Worm (Caenorhabditis elegans) whole organism, L1 larva: ENCODE data around the gene let-268.

ENCODE experiments used
- C04F5.9 ChIP-seq: sonication (generic microtip); optimal IDR thresholded peaks from 2 replicates; lab custom pipeline; 2016; ENCODE audit warnings: missing genetic modification characterization, missing compliant biosample characterization
- C16A3.4 ChIP-seq: fragments of 150-350 bp; optimal IDR thresholded peaks from 2 replicates; lab custom pipeline; 2014; ENCODE audit warnings: missing biosample characterization, missing genetic modification characterization
- C34B4.2 ChIP-seq: sonication (generic microtip); optimal IDR thresholded peaks from 2 replicates; lab custom pipeline; 2017; ENCODE audit warnings: mild to moderate bottlenecking, missing genetic modification characterization, missing compliant biosample characterization
- F16B12.6 ChIP-seq: fragments of 150-350 bp; optimal IDR thresholded peaks from 2 replicates; lab custom pipeline; 2014; ENCODE audit warnings: missing biosample characterization, missing genetic modification characterization
- alr-1 ChIP-seq: fragments of 200-800 bp; sonication (Bioruptor generic); optimal IDR thresholded peaks from 2 replicates; lab custom pipeline; 2018; ENCODE audit warnings: borderline replicate concordance, mild to moderate bottlenecking, missing genetic modification characterization, missing compliant biosample characterization
- blmp-1 ChIP-seq: fragments of 150-350 bp; optimal IDR thresholded peaks from 2 replicates; lab custom pipeline; 2014; ENCODE audit warnings: missing biosample characterization, missing genetic modification characterization
- ceh-63 ChIP-seq: fragments of 200-800 bp; sonication (Bioruptor generic); optimal IDR thresholded peaks from 2 replicates; lab custom pipeline; 2018; ENCODE audit warnings: mild to moderate bottlenecking, missing genetic modification characterization, missing compliant biosample characterization
- ceh-8 ChIP-seq: fragments of 200-800 bp; sonication (Bioruptor generic); optimal IDR thresholded peaks from 2 replicates; lab custom pipeline; 2018; ENCODE audit warnings: mild to moderate bottlenecking, missing genetic modification characterization, moderate library complexity, missing compliant biosample characterization
- ceh-88 ChIP-seq: fragments of 200-800 bp; sonication (Bioruptor generic); IDR thresholded peaks from 2 replicates; pipeline ENCODE4 v1.3.6; 2022; ENCODE audit warnings: missing genetic modification characterization, missing compliant biosample characterization
- ces-1 ChIP-seq: fragments of 150-350 bp; optimal IDR thresholded peaks from 2 replicates; lab custom pipeline; 2014; ENCODE audit warnings: missing biosample characterization, missing genetic modification reagents, missing genetic modification characterization
- dpl-1 ChIP-seq, 3 experiments: fragments of 150-350 bp in 2 of 3; sonication (generic microtip) in 1 of 3; optimal IDR thresholded peaks; 2 replicates each; lab custom pipeline; 2014 to 2017; ENCODE audit warnings: missing biosample characterization in 3 of 3, missing genetic modification characterization in 3 of 3, missing genetic modification reagents in 3 of 3
- efl-1 ChIP-seq, 4 experiments: fragments of 150-350 bp; optimal IDR thresholded peaks in 3 of 4; peaks in 1 of 4; 1 replicate in 1 of 4; 2 replicates in 3 of 4; lab custom pipeline; 2014; ENCODE audit warnings: missing biosample characterization in 2 of 4, missing genetic modification characterization in 2 of 4, missing genetic modification reagents in 2 of 4
- efl-3 ChIP-seq: fragments of 200-800 bp; sonication (Bioruptor generic); optimal IDR thresholded peaks from 2 replicates; lab custom pipeline; 2018; ENCODE audit warnings: mild to moderate bottlenecking, missing genetic modification characterization, missing compliant biosample characterization
- ets-5 ChIP-seq: fragments of 200-800 bp; sonication (Bioruptor generic); IDR thresholded peaks from 2 replicates; pipeline ENCODE4 v1.3.6; 2022; ENCODE audit warnings: missing genetic modification characterization, missing compliant biosample characterization
- fkh-10 ChIP-seq: sonication (generic microtip); optimal IDR thresholded peaks from 2 replicates; lab custom pipeline; 2017; ENCODE audit warnings: missing biosample characterization, missing genetic modification reagents, missing genetic modification characterization
- fos-1 ChIP-seq: fragments of 150-350 bp; optimal IDR thresholded peaks from 2 replicates; lab custom pipeline; 2014; ENCODE audit warnings: missing biosample characterization, missing genetic modification characterization
- hlh-17 ChIP-seq: fragments of 200-800 bp; sonication (Bioruptor generic); optimal IDR thresholded peaks from 2 replicates; lab custom pipeline; 2018; ENCODE audit warnings: missing genetic modification characterization, mild to moderate bottlenecking, missing compliant biosample characterization, moderate library complexity, borderline replicate concordance
- hlh-4 ChIP-seq: sonication (generic microtip); optimal IDR thresholded peaks from 2 replicates; lab custom pipeline; 2016; ENCODE audit warnings: mild to moderate bottlenecking, missing genetic modification characterization, missing compliant biosample characterization
- lin-13 ChIP-seq: fragments of 150-350 bp; optimal IDR thresholded peaks from 2 replicates; lab custom pipeline; 2014; ENCODE audit warnings: missing biosample characterization, missing genetic modification reagents, missing genetic modification characterization
- lin-15B ChIP-seq: fragments of 150-350 bp; sonication (generic microtip); optimal IDR thresholded peaks from 3 replicates; lab custom pipeline; 2014; ENCODE audit warnings: missing biosample characterization, missing genetic modification characterization
- lin-35 ChIP-seq, 2 experiments: fragments of 150-350 bp; optimal IDR thresholded peaks; 2 replicates each; lab custom pipeline; 2014; ENCODE audit warnings: missing biosample characterization in 2 of 2, missing genetic modification characterization in 2 of 2, missing genetic modification reagents in 2 of 2
- mab-9 ChIP-seq: fragments of 200-800 bp; sonication (Bioruptor generic); IDR thresholded peaks from 2 replicates; pipeline ENCODE4 v1.3.6; 2022; ENCODE audit warnings: missing genetic modification reagents, missing genetic modification characterization, missing compliant biosample characterization
- mdl-1 ChIP-seq, 2 experiments: fragments of 150-350 bp; optimal IDR thresholded peaks; 2 replicates each; lab custom pipeline; 2014 to 2017; ENCODE audit warnings: missing biosample characterization in 2 of 2, missing genetic modification characterization in 2 of 2, inconsistent platforms in 1 of 2
- mef-2 ChIP-seq: fragments of 150-350 bp; optimal IDR thresholded peaks from 2 replicates; lab custom pipeline; 2014; ENCODE audit warnings: missing biosample characterization, missing genetic modification characterization
- mep-1 ChIP-seq: fragments of 150-350 bp; optimal IDR thresholded peaks from 2 replicates; lab custom pipeline; 2014; ENCODE audit warnings: missing biosample characterization, missing genetic modification characterization
- nhr-11 ChIP-seq: fragments of 150-350 bp; optimal IDR thresholded peaks from 2 replicates; lab custom pipeline; 2014; ENCODE audit warnings: missing biosample characterization, missing genetic modification characterization
- nhr-12 ChIP-seq: sonication (generic microtip); optimal IDR thresholded peaks from 2 replicates; lab custom pipeline; 2017; ENCODE audit warnings: missing biosample characterization, missing genetic modification characterization
- nhr-19 ChIP-seq: fragments of 200-800 bp; sonication (Bioruptor generic); conservative IDR thresholded peaks from 2 replicates; pipeline ENCODE4 v1.3.6; 2022; ENCODE audit warnings: missing genetic modification characterization, missing compliant biosample characterization
- nhr-20 ChIP-seq: sonication (generic microtip); optimal IDR thresholded peaks from 2 replicates; lab custom pipeline; 2016; ENCODE audit warnings: mild to moderate bottlenecking, missing genetic modification characterization, missing compliant biosample characterization
- nhr-71 ChIP-seq: sonication (generic microtip); optimal IDR thresholded peaks from 2 replicates; lab custom pipeline; 2016; ENCODE audit warnings: mild to moderate bottlenecking, missing genetic modification characterization, moderate library complexity, missing compliant biosample characterization
- nhr-76 ChIP-seq: sonication (generic microtip); optimal IDR thresholded peaks from 2 replicates; lab custom pipeline; 2017; ENCODE audit warnings: missing biosample characterization, missing genetic modification characterization
- nhr-77 ChIP-seq: fragments of 150-350 bp; optimal IDR thresholded peaks from 2 replicates; lab custom pipeline; 2014; ENCODE audit warnings: missing biosample characterization, missing genetic modification characterization
- nhr-84 ChIP-seq: sonication (generic microtip); optimal IDR thresholded peaks from 2 replicates; lab custom pipeline; 2017; ENCODE audit warnings: missing biosample characterization, missing genetic modification characterization
- pag-3 ChIP-seq: sonication (generic microtip); optimal IDR thresholded peaks from 2 replicates; lab custom pipeline; 2017; ENCODE audit warnings: missing genetic modification characterization, mild to moderate bottlenecking, missing compliant biosample characterization, antibody characterized with exemption, borderline replicate concordance; ENCODE audit not compliant: insufficient read depth
- pqm-1 ChIP-seq: sonication (generic microtip); optimal IDR thresholded peaks from 3 replicates; lab custom pipeline; 2017; ENCODE audit warnings: missing biosample characterization, missing genetic modification characterization
- rnt-1 ChIP-seq: sonication (generic microtip); optimal IDR thresholded peaks from 2 replicates; lab custom pipeline; 2016; ENCODE audit warnings: mild to moderate bottlenecking, missing genetic modification characterization, moderate library complexity, missing compliant biosample characterization
- sox-4 ChIP-seq: sonication (generic microtip); optimal IDR thresholded peaks from 2 replicates; lab custom pipeline; 2016; ENCODE audit warnings: missing genetic modification characterization, missing compliant biosample characterization
- sptf-1 ChIP-seq: fragments of 150-350 bp; optimal IDR thresholded peaks from 2 replicates; lab custom pipeline; 2014; ENCODE audit warnings: missing biosample characterization, missing genetic modification characterization
- sup-37 ChIP-seq: fragments of 200-800 bp; sonication (Bioruptor generic); optimal IDR thresholded peaks from 2 replicates; lab custom pipeline; 2018; ENCODE audit warnings: mild to moderate bottlenecking, missing genetic modification characterization, missing compliant biosample characterization
- tlp-1 ChIP-seq: fragments of 150-350 bp; optimal IDR thresholded peaks from 2 replicates; lab custom pipeline; 2014; ENCODE audit warnings: missing biosample characterization, missing genetic modification characterization
- unc-30 ChIP-seq: sonication (generic microtip); optimal IDR thresholded peaks from 2 replicates; lab custom pipeline; 2017; ENCODE audit warnings: missing biosample characterization, missing genetic modification characterization
- ztf-11 ChIP-seq, 2 experiments: sonication (generic microtip); optimal IDR thresholded peaks; 2 replicates each; lab custom pipeline; 2016 to 2017; ENCODE audit warnings: missing genetic modification characterization in 2 of 2, missing biosample characterization in 1 of 2, missing compliant biosample characterization in 1 of 2
- ztf-4 ChIP-seq: fragments of 150-350 bp; optimal IDR thresholded peaks from 2 replicates; lab custom pipeline; 2014; ENCODE audit warnings: missing biosample characterization, missing genetic modification characterization

let-268 gene

DNA sequence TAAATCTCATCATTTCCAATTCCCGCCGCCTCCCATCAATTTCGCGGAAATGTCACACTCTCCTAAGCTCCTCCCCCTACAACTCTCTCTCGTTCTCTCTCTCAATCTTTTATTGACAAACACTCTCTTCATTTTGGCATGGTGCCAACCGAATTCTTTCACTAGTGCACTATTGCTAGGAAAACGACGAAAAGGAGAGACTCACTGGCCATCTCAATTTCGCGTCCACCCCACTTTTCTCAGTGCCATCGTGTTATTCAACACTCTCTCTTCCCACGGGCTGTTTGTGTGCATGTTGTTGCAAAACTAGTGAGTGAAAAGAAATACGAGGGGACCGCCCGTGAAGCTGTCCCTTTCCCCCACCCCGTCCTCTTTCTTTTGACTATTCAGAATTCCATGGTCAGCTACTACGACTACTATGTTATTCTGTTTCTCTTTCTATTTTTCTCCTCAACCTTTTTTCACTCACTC lies 54.9 kb downstream of the let-268 start (continued):
- TF ChIP-seq lin-35 (GFP tag; optimal IDR thresholded peaks at IDR 0.05; lab: Kevin White, UChicago): peak in 1 of 2 experiments; percentile 61
- peak; percentile 13 for TF ChIP-seq ceh-8 (GFP tag; lab: Kevin White, UChicago)
- peak; percentile 53 for TF ChIP-seq nhr-77
- TF ChIP-seq tlp-1 (tag; lab: Kevin White, UChicago): no peak
- no peak for TF ChIP-seq nhr-84 (tag; lab: Kevin White, UChicago)
- TF ChIP-seq C16A3.4: peak; percentile 45
- TF ChIP-seq nhr-11: peak; percentile 85
- TF ChIP-seq efl-3 (GFP tag; lab: Kevin White, UChicago): no peak
- TF ChIP-seq pag-3 (tag; lab: Kevin White, UChicago): peak; percentile 37
- no peak for TF ChIP-seq unc-30 (tag; lab: Kevin White, UChicago)
- TF ChIP-seq blmp-1: peak; percentile 82
- TF ChIP-seq rnt-1: peak; percentile 68
- peak in 1 of 2 experiments; percentile 48 for TF ChIP-seq mdl-1 (tag; optimal IDR thresholded peaks at IDR 0.05; lab: Kevin White, UChicago)
- no peak for TF ChIP-seq ceh-63 (GFP tag; lab: Kevin White, UChicago)
- TF ChIP-seq alr-1: no peak
- peak; percentile 56 for TF ChIP-seq nhr-19 (GFP tag; lab: Robert Waterston, UW)
- no peak for TF ChIP-seq nhr-76 (tag; lab: Kevin White, UChicago)
- TF ChIP-seq lin-15B (tag; lab: Kevin White, UChicago): peak; percentile 22
- no peak for TF ChIP-seq sptf-1 (tag; lab: Kevin White, UChicago)
- TF ChIP-seq pqm-1 (tag; lab: Kevin White, UChicago): no peak
- peak; percentile 14; the same call in 1 of the 2 replicates for TF ChIP-seq ceh-88 (GFP tag; lab: Robert Waterston, UW)
- no peak for TF ChIP-seq sox-4
- TF ChIP-seq efl-1 (optimal IDR thresholded peaks at IDR 0.05; lab: Kevin White, UChicago): peak; percentile 35 to 59
- TF ChIP-seq efl-1 (GFP tag; optimal IDR thresholded peaks at IDR 0.05 in 1 of 2; lab: Kevin White, UChicago): peak; percentile 52 to 80
- TF ChIP-seq mef-2 (tag; lab: Kevin White, UChicago): no peak
- peak; percentile 33 for TF ChIP-seq fos-1 (tag; lab: Kevin White, UChicago)
- TF ChIP-seq ces-1 (GFP tag; lab: Kevin White, UChicago): no peak
- TF ChIP-seq ets-5 (GFP tag; lab: Robert Waterston, UW): no peak
- TF ChIP-seq sup-37 (GFP tag; lab: Kevin White, UChicago): no peak
- no peak for TF ChIP-seq C34B4.2 (tag; lab: Kevin White, UChicago)
- TF ChIP-seq nhr-20 (tag; lab: Kevin White, UChicago): peak; percentile 70
- no peak for TF ChIP-seq nhr-12 (tag; lab: Kevin White, UChicago)
- TF ChIP-seq ztf-11 (tag; optimal IDR thresholded peaks at IDR 0.05; lab: Kevin White, UChicago): peak in 1 of 2 experiments; percentile 1
- peak; percentile 20 to 68 (median 38) for TF ChIP-seq dpl-1 (GFP tag; optimal IDR thresholded peaks at IDR 0.05; lab: Kevin White, UChicago)
- no peak for TF ChIP-seq C04F5.9 (tag; lab: Kevin White, UChicago)
- no peak for TF ChIP-seq mab-9 (GFP tag; lab: Robert Waterston, UW)
- TF ChIP-seq mep-1 (tag; lab: Kevin White, UChicago): peak; percentile 55
- peak; percentile 43 for TF ChIP-seq fkh-10 (GFP tag; lab: Kevin White, UChicago)
- TF ChIP-seq lin-13 (GFP tag; lab: Kevin White, UChicago): peak; percentile 33
- peak; percentile 85 for TF ChIP-seq nhr-71 (tag; lab: Kevin White, UChicago)
- TF ChIP-seq F16B12.6 (tag; lab: Kevin White, UChicago): no peak
- no peak for TF ChIP-seq hlh-4 (tag; lab: Kevin White, UChicago)
- TF ChIP-seq ztf-4: peak; percentile 15
- no peak for TF ChIP-seq hlh-17 (GFP tag; lab: Kevin White, UChicago)
